Fruit fly (Drosophila melanogaster): ENCODE data around the gene CG14042.

CG14042 gene

DNA sequence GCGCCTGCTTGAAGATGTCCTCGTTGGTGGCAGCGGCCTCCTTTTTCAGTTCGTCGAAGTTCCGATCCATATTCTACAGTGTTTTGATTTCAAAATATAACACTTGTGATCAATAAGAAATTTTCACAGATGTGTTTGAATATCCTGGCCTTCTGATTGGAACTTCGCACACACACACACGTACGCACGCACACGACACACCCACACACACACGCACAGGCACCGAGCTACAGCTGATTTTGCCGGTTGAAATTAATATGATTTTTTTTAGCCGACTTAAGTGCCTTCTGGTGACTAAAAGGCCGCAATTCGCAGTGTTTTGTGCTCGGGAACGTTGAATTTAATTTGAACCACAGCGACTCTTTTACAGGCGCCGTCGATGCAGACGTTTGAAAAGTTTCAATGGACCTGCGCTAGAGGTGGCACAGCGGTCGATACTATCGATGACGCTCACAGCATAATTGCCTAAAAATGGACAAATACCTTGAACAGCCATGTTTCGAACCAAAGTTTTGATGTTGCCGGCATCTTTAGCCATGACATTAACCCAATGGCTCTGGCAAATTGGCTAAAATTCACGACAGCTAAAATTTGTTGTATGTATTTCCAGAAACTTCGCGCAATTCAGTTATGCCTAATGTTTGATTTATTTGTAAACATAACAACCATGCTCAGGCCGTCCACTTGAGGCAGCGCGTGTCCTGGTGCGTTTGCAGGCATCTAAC, 28.0 kb upstream of the CG14042 start, which contains the start of gene Rtnl1 (continued):
- TF ChIP-seq CG17186 (GFP tag; optimal IDR thresholded peaks at IDR 0.05) (peak; percentile 59), CG1647 (GFP tag; optimal IDR thresholded peaks at IDR 0.05) (peak; percentile 43), Fer1 (GFP tag; optimal IDR thresholded peaks at IDR 0.05) (peak; percentile 28), CG31388 (GFP tag; optimal IDR thresholded peaks at IDR 0.05) (no peak), CrebB (tag; optimal IDR thresholded peaks at IDR 0.05) (peak; percentile 17), pum (GFP tag; optimal IDR thresholded peaks at IDR 0.05) (peak; percentile 19), gfzf (GFP tag; optimal IDR thresholded peaks at IDR 0.05) (peak; percentile 99), bowl (GFP tag; IDR thresholded peaks at IDR 0.05) (no peak), CHES-1-like (GFP tag; optimal IDR thresholded peaks at IDR 0.05) (peak; percentile 78), amos (GFP tag; IDR thresholded peaks at IDR 0.05; ENCODE audit: partially characterized antibody) (peak; percentile 96), CG17328 (GFP tag; IDR thresholded peaks at IDR 0.05) (no peak), Eip74EF (GFP tag; optimal IDR thresholded peaks at IDR 0.05) (peak in 1 of 2 experiments; percentile 1), tna (GFP tag; IDR thresholded peaks at IDR 0.05; ENCODE audit: partially characterized antibody) (peak; percentile 90), Fer3 (tag; optimal IDR thresholded peaks at IDR 0.05) (no peak), Bteb2 (GFP tag; optimal IDR thresholded peaks at IDR 0.05) (peak; percentile 21), Dip2 (GFP tag; IDR thresholded peaks at IDR 0.05) (no peak), CG7839 (tag; optimal IDR thresholded peaks at IDR 0.05) (no peak), pb (GFP tag; optimal IDR thresholded peaks at IDR 0.05) (no peak), CG6654 (GFP tag; optimal IDR thresholded peaks at IDR 0.05) (peak; percentile 10), chif (GFP tag; optimal IDR thresholded peaks at IDR 0.05) (peak in 1 of 2 experiments; percentile 35), CG7786 (GFP tag; optimal IDR thresholded peaks at IDR 0.05) (peak; percentile 29), wek (GFP tag; optimal IDR thresholded peaks at IDR 0.05) (no peak), fd96Cb (tag; optimal IDR thresholded peaks at IDR 0.05) (no peak), Lpt (GFP tag; optimal IDR thresholded peaks at IDR 0.05) (no peak), CG6683 (GFP tag; optimal IDR thresholded peaks at IDR 0.05) (no peak), CG9437 (GFP tag; optimal IDR thresholded peaks at IDR 0.05) (no peak), CG14860 (GFP tag; IDR thresholded peaks at IDR 0.05; ENCODE audit: partially characterized antibody) (peak; percentile 79), CG17385 (GFP tag; optimal IDR thresholded peaks at IDR 0.05) (no peak), Bgb (GFP tag; IDR thresholded peaks at IDR 0.05; ENCODE audit: partially characterized antibody) (peak; percentile 95), HLH4C (GFP tag; IDR thresholded peaks at IDR 0.05; ENCODE audit: partially characterized antibody) (peak; percentile 82), crp (GFP tag; optimal IDR thresholded peaks at IDR 0.05) (peak in 1 of 2 experiments; percentile 77), Trl (optimal IDR thresholded peaks at IDR 0.05) (no peak), Trl (GFP tag; optimal IDR thresholded peaks at IDR 0.05) (peak; percentile 22), cad (GFP tag; optimal IDR thresholded peaks at IDR 0.05) (no peak), C15 (GFP tag; IDR thresholded peaks at IDR 0.05) (no peak), CG11085 (GFP tag; IDR thresholded peaks at IDR 0.05) (no peak), CG1602 (GFP tag; optimal IDR thresholded peaks at IDR 0.05) (no peak), Rfx (GFP tag; IDR thresholded peaks at IDR 0.05) (peak; percentile 50; the same call in 1 of the 2 replicates), mirr (GFP tag; optimal IDR thresholded peaks at IDR 0.05) (no peak), lmd (GFP tag; IDR thresholded peaks at IDR 0.05) (no peak), jing (GFP tag; optimal IDR thresholded peaks at IDR 0.05) (no peak), otp (GFP tag; IDR thresholded peaks at IDR 0.05) (no peak), pfk (GFP tag; optimal IDR thresholded peaks at IDR 0.05) (no peak), H15 (GFP tag; IDR thresholded peaks at IDR 0.05) (no peak), Doc3 (GFP tag; IDR thresholded peaks at IDR 0.05; ENCODE audit: partially characterized antibody) (peak; percentile 80), zf30C (GFP tag; optimal IDR thresholded peaks at IDR 0.05) (no peak), insv (GFP tag; optimal IDR thresholded peaks at IDR 0.05) (peak; percentile 87 to 98), kni (GFP tag; optimal IDR thresholded peaks at IDR 0.05) (no peak), Atf3 (GFP tag; optimal IDR thresholded peaks at IDR 0.05) (no peak)
